Fruit fly (Drosophila melanogaster) whole organism, prepupa: ENCODE data around the gene CG15019.

ENCODE experiments used
- Blimp-1 ChIP-seq: fragments of 200-800 bp; sonication (Bioruptor generic); optimal IDR thresholded peaks from 3 replicates; lab custom pipeline; 2017; ENCODE audit warnings: missing biosample characterization, missing genetic modification characterization, mild to moderate bottlenecking, moderate library complexity, missing genetic modification reagents
- CG1621 ChIP-seq: fragments of 200-800 bp; sonication (Bioruptor generic); optimal IDR thresholded peaks from 3 replicates; lab custom pipeline; 2018; ENCODE audit warnings: missing biosample characterization, mild to moderate bottlenecking, missing genetic modification characterization
- CG3032 ChIP-seq: fragments of 200-800 bp; optimal IDR thresholded peaks from 2 replicates; lab custom pipeline; 2019; ENCODE audit warnings: missing biosample characterization, mild to moderate bottlenecking, missing genetic modification characterization, moderate library complexity
- CG31627 ChIP-seq: fragments of 200-800 bp; sonication (Bioruptor generic); optimal IDR thresholded peaks from 3 replicates; lab custom pipeline; 2016; ENCODE audit warnings: missing biosample characterization, missing genetic modification characterization
- CG4318 ChIP-seq: fragments of 200-800 bp; sonication (Bioruptor generic); optimal IDR thresholded peaks from 3 replicates; lab custom pipeline; 2017; ENCODE audit warnings: missing biosample characterization, mild to moderate bottlenecking, missing genetic modification characterization
- Eip93F ChIP-seq: fragments of 200-800 bp; sonication (Bioruptor generic); optimal IDR thresholded peaks from 2 replicates; lab custom pipeline; 2016; ENCODE audit warnings: missing biosample characterization, mild to moderate bottlenecking, missing genetic modification characterization
- Gug ChIP-seq: fragments of 200-800 bp; sonication (Bioruptor generic); IDR thresholded peaks from 2 replicates; pipeline ENCODE4 v1.3.6; 2022; ENCODE audit warnings: missing biosample characterization, missing genetic modification characterization
- Hr39 ChIP-seq: fragments of 200-800 bp; sonication (Bioruptor generic); optimal IDR thresholded peaks from 2 replicates; lab custom pipeline; 2016; ENCODE audit warnings: missing biosample characterization, missing genetic modification characterization
- Sox15 ChIP-seq: fragments of 200-800 bp; sonication (Bioruptor generic); optimal IDR thresholded peaks from 3 replicates; lab custom pipeline; 2016; ENCODE audit warnings: missing biosample characterization, missing genetic modification characterization
- achi ChIP-seq: fragments of 200-800 bp; sonication (Bioruptor generic); optimal IDR thresholded peaks from 3 replicates; lab custom pipeline; 2016; ENCODE audit warnings: missing biosample characterization, missing genetic modification characterization
- esn ChIP-seq: fragments of 200-800 bp; sonication (Bioruptor generic); optimal IDR thresholded peaks from 2 replicates; lab custom pipeline; 2016; ENCODE audit warnings: missing biosample characterization, mild to moderate bottlenecking, missing genetic modification characterization, moderate library complexity
- salr ChIP-seq, 2 experiments: fragments of 200-800 bp; sonication (Bioruptor generic); optimal IDR thresholded peaks; 3 replicates each; lab custom pipeline; 2016 to 2018; ENCODE audit warnings: missing biosample characterization in 2 of 2, missing genetic modification characterization in 2 of 2, mild to moderate bottlenecking in 1 of 2
- topi ChIP-seq: fragments of 200-800 bp; sonication (Bioruptor generic); optimal IDR thresholded peaks from 3 replicates; lab custom pipeline; 2016; ENCODE audit warnings: missing biosample characterization, missing genetic modification characterization

DNA sequence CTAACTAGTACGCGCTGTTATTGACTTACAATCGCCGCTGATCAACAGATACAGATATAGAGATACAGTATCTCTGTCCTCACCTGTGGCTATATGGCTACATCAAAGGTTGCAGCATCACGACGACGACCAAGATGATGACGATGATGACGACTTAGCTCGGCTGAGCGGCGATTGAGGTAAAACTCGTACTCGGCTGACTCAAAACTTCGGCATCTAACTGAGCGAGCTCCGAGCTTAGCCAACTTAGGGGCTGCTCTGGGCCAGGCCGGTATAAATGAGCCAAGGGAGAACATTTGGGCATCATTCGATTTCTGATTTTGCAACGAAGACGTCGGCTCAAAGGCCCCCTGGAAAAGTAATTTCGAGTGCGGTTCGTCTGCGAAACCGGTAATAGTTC lies 30.6 kb upstream of the CG15019 start, which contains the start of gene CG15021:
- no peak for TF ChIP-seq achi (GFP tag; lab: Kevin White, UChicago)
- no peak for TF ChIP-seq esn (GFP tag; lab: Kevin White, UChicago)
- TF ChIP-seq Gug, result no peak
- no peak for TF ChIP-seq CG31627 (GFP tag; lab: Kevin White, UChicago)
- TF ChIP-seq CG3032 (tag; lab: Kevin White, UChicago), result no peak
- no peak for TF ChIP-seq Sox15 (GFP tag; lab: Kevin White, UChicago)
- no peak for TF ChIP-seq CG4318 (GFP tag; lab: Kevin White, UChicago)
- no peak for TF ChIP-seq salr (GFP tag; optimal IDR thresholded peaks at IDR 0.05; lab: Kevin White, UChicago)
- no peak for TF ChIP-seq Blimp-1 (GFP tag; lab: Kevin White, UChicago)
- TF ChIP-seq Eip93F (GFP tag; lab: Kevin White, UChicago), result no peak
- TF ChIP-seq CG1621 (tag; lab: Kevin White, UChicago), result no peak
- no peak for TF ChIP-seq topi (GFP tag; lab: Kevin White, UChicago)
- no peak for TF ChIP-seq Hr39 (GFP tag; lab: Kevin White, UChicago)
